Worm (Caenorhabditis elegans) whole organism, L1 larva: Measurements from ENCODE around the gene T19D7.6.
A peak's percentile ranks its signal among the peaks of the same experiment; 100 is the strongest.

Experiments used
- C04F5.9 ChIP-seq: sonication (generic microtip); optimal IDR thresholded peaks from 2 replicates; lab custom pipeline; 2016; ENCODE audit warnings: missing genetic modification characterization, missing compliant biosample characterization
- aha-1 ChIP-seq: fragments of 150-350 bp; optimal IDR thresholded peaks from 2 replicates; lab custom pipeline; 2014; ENCODE audit warnings: missing biosample characterization, missing genetic modification characterization
- ceh-63 ChIP-seq: fragments of 200-800 bp; sonication (Bioruptor generic); optimal IDR thresholded peaks from 2 replicates; lab custom pipeline; 2018; ENCODE audit warnings: mild to moderate bottlenecking, missing genetic modification characterization, missing compliant biosample characterization
- ceh-88 ChIP-seq: fragments of 200-800 bp; sonication (Bioruptor generic); IDR thresholded peaks from 2 replicates; pipeline ENCODE4 v1.3.6; 2022; ENCODE audit warnings: missing genetic modification characterization, missing compliant biosample characterization
- ceh-90 ChIP-seq: sonication (generic microtip); optimal IDR thresholded peaks from 2 replicates; lab custom pipeline; 2016; ENCODE audit warnings: missing genetic modification characterization, missing compliant biosample characterization
- efl-1 ChIP-seq, 4 experiments: fragments of 150-350 bp; optimal IDR thresholded peaks in 3 of 4; peaks in 1 of 4; 1 replicate in 1 of 4; 2 replicates in 3 of 4; lab custom pipeline; 2014; ENCODE audit warnings: missing biosample characterization in 2 of 4, missing genetic modification characterization in 2 of 4, missing genetic modification reagents in 2 of 4
- ets-5 ChIP-seq: fragments of 200-800 bp; sonication (Bioruptor generic); IDR thresholded peaks from 2 replicates; pipeline ENCODE4 v1.3.6; 2022; ENCODE audit warnings: missing genetic modification characterization, missing compliant biosample characterization
- fkh-4 ChIP-seq: sonication (generic microtip); optimal IDR thresholded peaks from 2 replicates; lab custom pipeline; 2016; ENCODE audit warnings: missing compliant biosample characterization, missing genetic modification characterization, borderline replicate concordance
- fos-1 ChIP-seq: fragments of 150-350 bp; optimal IDR thresholded peaks from 2 replicates; lab custom pipeline; 2014; ENCODE audit warnings: missing biosample characterization, missing genetic modification characterization
- hlh-4 ChIP-seq: sonication (generic microtip); optimal IDR thresholded peaks from 2 replicates; lab custom pipeline; 2016; ENCODE audit warnings: mild to moderate bottlenecking, missing genetic modification characterization, missing compliant biosample characterization
- hpl-2 ChIP-seq: fragments of 150-350 bp; optimal IDR thresholded peaks from 2 replicates; lab custom pipeline; 2014; ENCODE audit warnings: missing biosample characterization, missing genetic modification reagents, missing genetic modification characterization
- irx-1 ChIP-seq: sonication (generic microtip); optimal IDR thresholded peaks from 2 replicates; lab custom pipeline; 2016; ENCODE audit warnings: missing genetic modification characterization, missing compliant biosample characterization
- lin-14 ChIP-seq: fragments of 200-800 bp; sonication (Bioruptor generic); optimal IDR thresholded peaks from 2 replicates; lab custom pipeline; 2018; ENCODE audit warnings: mild to moderate bottlenecking, missing genetic modification characterization, moderate library complexity, missing compliant biosample characterization
- lsy-2 ChIP-seq, 2 experiments: fragments of 150-350 bp; optimal IDR thresholded peaks; 2 replicates each; lab custom pipeline; 2014; ENCODE audit warnings: missing biosample characterization in 2 of 2, missing genetic modification characterization in 2 of 2
- mef-2 ChIP-seq: fragments of 150-350 bp; optimal IDR thresholded peaks from 2 replicates; lab custom pipeline; 2014; ENCODE audit warnings: missing biosample characterization, missing genetic modification characterization
- mep-1 ChIP-seq: fragments of 150-350 bp; optimal IDR thresholded peaks from 2 replicates; lab custom pipeline; 2014; ENCODE audit warnings: missing biosample characterization, missing genetic modification characterization
- nhr-19 ChIP-seq: fragments of 200-800 bp; sonication (Bioruptor generic); conservative IDR thresholded peaks from 2 replicates; pipeline ENCODE4 v1.3.6; 2022; ENCODE audit warnings: missing genetic modification characterization, missing compliant biosample characterization
- nhr-28 ChIP-seq: fragments of 150-350 bp; optimal IDR thresholded peaks from 2 replicates; lab custom pipeline; 2014; ENCODE audit warnings: missing biosample characterization, missing genetic modification characterization
- nhr-47 ChIP-seq: sonication (generic microtip); optimal IDR thresholded peaks from 2 replicates; lab custom pipeline; 2016; ENCODE audit warnings: mild to moderate bottlenecking, missing genetic modification characterization, moderate library complexity, missing compliant biosample characterization
- nhr-71 ChIP-seq: sonication (generic microtip); optimal IDR thresholded peaks from 2 replicates; lab custom pipeline; 2016; ENCODE audit warnings: mild to moderate bottlenecking, missing genetic modification characterization, moderate library complexity, missing compliant biosample characterization
- nhr-84 ChIP-seq: sonication (generic microtip); optimal IDR thresholded peaks from 2 replicates; lab custom pipeline; 2017; ENCODE audit warnings: missing biosample characterization, missing genetic modification characterization
- nhr-85 ChIP-seq: sonication (generic microtip); peaks from one replicate; lab custom pipeline; 2016; ENCODE audit warnings: missing genetic modification characterization, inconsistent platforms, missing compliant biosample characterization
- pax-3 ChIP-seq: fragments of 200-800 bp; sonication (Bioruptor generic); optimal IDR thresholded peaks from 2 replicates; lab custom pipeline; 2018; ENCODE audit warnings: mild to moderate bottlenecking, missing genetic modification characterization, moderate library complexity, missing compliant biosample characterization
- snpc-4 ChIP-seq: fragments of 150-350 bp; optimal IDR thresholded peaks from 2 replicates; lab custom pipeline; 2014; ENCODE audit warnings: missing biosample characterization, missing genetic modification characterization
- sptf-1 ChIP-seq: fragments of 150-350 bp; optimal IDR thresholded peaks from 2 replicates; lab custom pipeline; 2014; ENCODE audit warnings: missing biosample characterization, missing genetic modification characterization
- sup-37 ChIP-seq: fragments of 200-800 bp; sonication (Bioruptor generic); optimal IDR thresholded peaks from 2 replicates; lab custom pipeline; 2018; ENCODE audit warnings: mild to moderate bottlenecking, missing genetic modification characterization, missing compliant biosample characterization
- tbx-2 ChIP-seq: sonication (generic microtip); optimal IDR thresholded peaks from 2 replicates; lab custom pipeline; 2016; ENCODE audit warnings: missing genetic modification characterization, missing compliant biosample characterization
- unc-30 ChIP-seq: sonication (generic microtip); optimal IDR thresholded peaks from 2 replicates; lab custom pipeline; 2017; ENCODE audit warnings: missing biosample characterization, missing genetic modification characterization
- unc-62 ChIP-seq: fragments of 150-350 bp; optimal IDR thresholded peaks from 2 replicates; lab custom pipeline; 2014; ENCODE audit warnings: missing biosample characterization, missing genetic modification reagents, missing genetic modification characterization
- xbp-1 ChIP-seq: sonication (generic microtip); optimal IDR thresholded peaks from 2 replicates; lab custom pipeline; 2016; ENCODE audit warnings: missing genetic modification characterization, missing compliant biosample characterization
- zag-1 ChIP-seq: fragments of 150-350 bp; optimal IDR thresholded peaks from 2 replicates; lab custom pipeline; 2014; ENCODE audit warnings: missing biosample characterization, missing genetic modification characterization
- zip-4 ChIP-seq: fragments of 200-800 bp; sonication (Bioruptor generic); optimal IDR thresholded peaks from 2 replicates; lab custom pipeline; 2018; ENCODE audit warnings: mild to moderate bottlenecking, missing genetic modification characterization, moderate library complexity, missing compliant biosample characterization

Gene T19D7.6

ce11 chrX:688602-689001 lies 18.0 kb upstream of the T19D7.6 start:
- TF ChIP-seq ceh-63 (peak; percentile 54), tbx-2 (peak; percentile 8), ceh-90 (tag; lab: Kevin White, UChicago) (no peak), lin-14 (GFP tag; lab: Kevin White, UChicago) (peak; percentile 54)
- TF ChIP-seq, all 84 proteins: peak for 3

DNA sequence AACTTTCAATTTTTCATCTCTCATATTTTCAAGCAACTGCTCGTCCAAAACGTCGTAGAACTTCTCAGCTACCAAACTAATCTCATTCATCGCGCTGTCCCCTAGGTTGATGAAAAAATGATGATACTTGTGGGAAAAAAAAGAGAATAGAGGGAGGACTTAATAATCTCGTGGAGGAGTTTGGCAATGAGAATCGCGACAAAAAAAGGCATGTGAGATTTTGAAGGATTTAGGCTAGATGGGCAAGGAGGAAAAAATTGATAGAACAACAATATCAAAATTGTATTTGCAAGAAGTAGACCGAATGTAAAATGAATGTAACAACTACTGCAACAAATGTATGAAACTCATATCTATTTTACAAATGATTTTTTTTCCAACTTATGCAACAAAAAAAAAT lies 12.1 kb upstream of the T19D7.6 start, which contains the start of gene Y9C12A.1:
Y9C12A.1 (minus strand) TSS at position 101 of the 400 bp plus-strand sequence.
- TF ChIP-seq nhr-19 (GFP tag; lab: Robert Waterston, UW) (no peak), nhr-71 (tag; lab: Kevin White, UChicago) (no peak), fos-1 (tag; lab: Kevin White, UChicago) (no peak), zag-1 (tag; lab: Kevin White, UChicago) (no peak), unc-62 (GFP tag; lab: Kevin White, UChicago) (no peak), C04F5.9 (tag; lab: Kevin White, UChicago) (no peak), mef-2 (no peak), nhr-47 (no peak), aha-1 (tag; lab: Kevin White, UChicago) (no peak), xbp-1 (tag; lab: Kevin White, UChicago) (no peak), hlh-4 (tag; lab: Kevin White, UChicago) (no peak)

DNA sequence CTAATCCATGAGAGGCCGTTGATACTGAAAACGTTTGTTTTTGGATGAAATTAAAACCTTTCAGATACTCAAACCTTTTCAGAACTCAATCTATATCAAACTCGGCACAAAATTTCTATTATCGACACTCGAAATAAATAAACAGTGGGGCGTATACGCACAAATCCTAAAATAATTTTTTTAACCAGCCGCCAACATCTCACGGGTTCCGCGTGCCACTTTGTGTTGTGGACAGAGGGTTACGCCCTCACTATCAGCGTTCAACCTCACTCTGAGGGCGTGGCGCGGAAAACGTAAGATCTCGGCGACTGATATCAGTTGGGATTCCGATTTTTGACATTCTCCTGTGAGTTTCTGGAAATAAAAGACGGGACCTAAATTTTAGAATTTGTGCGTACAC lies 10.8 kb upstream of the T19D7.6 start:
- TF ChIP-seq hpl-2 (GFP tag; lab: Kevin White, UChicago) (no peak), snpc-4 (tag; lab: Kevin White, UChicago) (peak; percentile 59), efl-1 (optimal IDR thresholded peaks at IDR 0.05; lab: Kevin White, UChicago) (no peak), efl-1 (GFP tag; optimal IDR thresholded peaks at IDR 0.05 in 1 of 2; lab: Kevin White, UChicago) (peak in 1 of 2 experiments; percentile 21), fkh-4 (tag; lab: Kevin White, UChicago) (no peak), lsy-2 (tag; optimal IDR thresholded peaks at IDR 0.05; lab: Kevin White, UChicago) (no peak), nhr-84 (tag; lab: Kevin White, UChicago) (no peak)

DNA sequence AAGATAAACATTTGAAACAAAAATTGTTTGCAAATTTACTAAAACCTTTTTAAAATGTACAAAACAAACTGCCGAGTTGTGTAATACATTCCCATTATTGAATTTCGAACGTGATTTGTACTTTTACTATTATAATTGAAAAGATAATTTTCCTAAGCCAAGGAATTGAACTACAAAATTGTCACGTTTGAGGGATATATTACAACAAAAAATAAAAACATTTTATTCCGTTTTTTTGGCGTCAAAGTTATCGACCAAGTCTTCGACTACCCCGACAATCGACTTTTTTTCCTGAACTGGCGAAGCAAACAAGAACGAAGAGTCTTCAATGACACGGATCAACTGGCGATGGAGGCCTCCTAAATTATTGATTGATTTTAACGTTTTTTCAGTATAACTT lies 10.3 kb upstream of the T19D7.6 start, which contains the start of gene T19D7.7:
T19D7.7 (minus strand) TSS at position 101 of the 400 bp plus-strand sequence.
- TF ChIP-seq nhr-28 (tag; lab: Kevin White, UChicago) = no peak
- TF ChIP-seq sptf-1 (tag; lab: Kevin White, UChicago) = no peak
- no peak for TF ChIP-seq fos-1 (tag; lab: Kevin White, UChicago)
- TF ChIP-seq irx-1 = no peak
- TF ChIP-seq lin-14 (GFP tag; lab: Kevin White, UChicago) = no peak
- no peak for TF ChIP-seq ceh-88 (GFP tag; lab: Robert Waterston, UW)
- no peak for TF ChIP-seq zip-4 (GFP tag; lab: Kevin White, UChicago)
- no peak for TF ChIP-seq mep-1
- no peak for TF ChIP-seq sup-37 (GFP tag; lab: Kevin White, UChicago)
- TF ChIP-seq ets-5 = no peak
- no peak for TF ChIP-seq unc-30 (tag; lab: Kevin White, UChicago)
- no peak for TF ChIP-seq pax-3 (tag; lab: Kevin White, UChicago)

DNA sequence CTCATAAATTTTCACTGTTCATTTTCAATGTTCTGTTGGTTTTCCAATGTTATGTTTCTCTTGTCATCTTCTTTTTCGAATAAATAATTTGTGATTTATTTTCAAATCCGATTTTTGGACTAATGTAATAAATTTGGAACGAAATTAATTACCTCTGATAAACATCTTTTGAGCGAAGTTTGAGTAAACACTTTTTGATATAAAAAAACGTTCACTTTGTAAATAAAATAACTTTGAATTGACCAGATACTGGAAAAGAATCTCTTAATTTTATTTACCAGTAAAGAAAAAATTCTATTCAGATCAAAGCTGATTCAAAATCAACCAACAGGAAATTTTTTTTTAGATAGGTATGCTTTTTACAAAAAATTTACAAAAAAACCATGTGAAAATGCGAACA lies 1.2 kb upstream of the T19D7.6 start, which contains the start of gene lgc-32:
lgc-32 (plus strand) TSS at position 301 of the 400 bp plus-strand sequence.
- no peak for TF ChIP-seq zip-4 (GFP tag; lab: Kevin White, UChicago)
- TF ChIP-seq nhr-85 = peak; percentile 15

DNA sequence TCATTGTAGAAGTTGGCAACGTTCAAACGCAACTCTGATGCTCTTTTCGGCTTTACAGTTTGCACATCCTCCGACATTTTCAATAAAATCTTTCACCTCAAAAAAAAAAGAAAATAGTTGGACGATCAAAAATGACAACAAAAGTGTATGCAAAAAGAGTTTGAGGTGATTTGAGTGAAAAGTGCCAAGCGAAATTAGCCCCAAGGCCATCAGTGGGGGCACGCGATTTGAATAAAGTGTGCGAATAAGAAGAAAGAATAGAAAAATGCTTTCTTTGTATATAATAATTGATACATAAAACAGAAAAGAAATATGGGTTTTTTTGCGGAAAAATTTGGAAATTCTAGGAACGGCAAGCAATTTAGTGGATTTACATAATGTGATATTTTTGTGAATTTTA lies 4.5 kb downstream of the T19D7.6 start, which contains the start of gene T19D7.5:
T19D7.5 (minus strand) TSS at position 101 of the 400 bp plus-strand sequence.
- TF ChIP-seq pax-3 (tag; lab: Kevin White, UChicago) (no peak), lin-14 (GFP tag; lab: Kevin White, UChicago) (peak; percentile 9)
